Fruit fly (Drosophila melanogaster) whole organism, adult: Measurements from ENCODE around the gene CG32772.

ENCODE experiments used
- CG11617 ChIP-seq: fragments of 200-800 bp; sonication (Bioruptor generic); optimal IDR thresholded peaks from 2 replicates; lab custom pipeline; 2017; ENCODE audit warnings: mild to moderate bottlenecking, missing biosample characterization, missing genetic modification reagents, missing genetic modification characterization
- CG14711 ChIP-seq: fragments of 200-800 bp; sonication (Bioruptor generic); optimal IDR thresholded peaks from 2 replicates; lab custom pipeline; 2018; ENCODE audit warnings: missing biosample characterization, mild to moderate bottlenecking, missing genetic modification characterization, moderate library complexity
- CG1620 ChIP-seq: fragments of 200-800 bp; sonication (Bioruptor generic); optimal IDR thresholded peaks from 2 replicates; lab custom pipeline; 2016; ENCODE audit warnings: missing biosample characterization, missing genetic modification characterization
- CG7045 ChIP-seq: fragments of 200-800 bp; sonication (Bioruptor generic); optimal IDR thresholded peaks from 2 replicates; lab custom pipeline; 2017; ENCODE audit warnings: missing biosample characterization, mild to moderate bottlenecking, missing genetic modification characterization
- CG7101 ChIP-seq: fragments of 200-800 bp; sonication (Bioruptor generic); optimal IDR thresholded peaks from 2 replicates; lab custom pipeline; 2018; ENCODE audit warnings: missing biosample characterization, mild to moderate bottlenecking, missing genetic modification characterization, moderate library complexity
- Crg-1 ChIP-seq: fragments of 200-800 bp; sonication (Bioruptor generic); optimal IDR thresholded peaks from 2 replicates; lab custom pipeline; 2016; ENCODE audit warnings: missing biosample characterization, missing genetic modification characterization
- Hr96 ChIP-seq: fragments of 200-800 bp; sonication (Bioruptor generic); optimal IDR thresholded peaks from 2 replicates; lab custom pipeline; 2016; ENCODE audit warnings: missing biosample characterization, missing genetic modification characterization
- Mnt ChIP-seq: fragments of 200-800 bp; sonication (Bioruptor generic); optimal IDR thresholded peaks from 2 replicates; lab custom pipeline; 2016; ENCODE audit warnings: missing biosample characterization, mild to moderate bottlenecking, missing genetic modification characterization
- cic ChIP-seq: fragments of 200-800 bp; sonication (Bioruptor generic); optimal IDR thresholded peaks from 2 replicates; lab custom pipeline; 2017; ENCODE audit warnings: missing biosample characterization, mild to moderate bottlenecking, missing genetic modification characterization, moderate library complexity
- cnc ChIP-seq, 2 experiments: fragments of >200 bp; optimal IDR thresholded peaks; 2 replicates each; lab custom pipeline; 2017
- kay ChIP-seq: fragments of 200-800 bp; sonication (Bioruptor generic); peaks from one replicate; lab custom pipeline; 2016; ENCODE audit warnings: missing biosample characterization, missing genetic modification characterization, borderline replicate concordance
- tj ChIP-seq: fragments of 200-800 bp; sonication (Bioruptor generic); optimal IDR thresholded peaks from 3 replicates; lab custom pipeline; 2017; ENCODE audit warnings: missing biosample characterization, mild to moderate bottlenecking, missing genetic modification characterization, moderate library complexity

- TF ChIP-seq cic (GFP tag; lab: Kevin White, UChicago) = no peak
- no peak for TF ChIP-seq Hr96 (GFP tag; lab: Kevin White, UChicago)
- TF ChIP-seq kay (GFP tag; lab: Kevin White, UChicago) = no peak
- TF ChIP-seq cnc (optimal IDR thresholded peaks at IDR 0.05; lab: Kevin White, UChicago) = no peak
- TF ChIP-seq CG1620 (GFP tag; lab: Kevin White, UChicago) = no peak
- peak; percentile 63 for TF ChIP-seq tj
- peak; percentile 38 for TF ChIP-seq Mnt
- TF ChIP-seq CG11617 (GFP tag; lab: Kevin White, UChicago) = no peak
- TF ChIP-seq Crg-1 (GFP tag; lab: Kevin White, UChicago) = no peak
- TF ChIP-seq CG14711 = no peak
- peak; percentile 24 for TF ChIP-seq CG7101 (tag; lab: Kevin White, UChicago)
- TF ChIP-seq CG7045 (GFP tag; lab: Kevin White, UChicago) = no peak
Measured at dm6 chrX:4938986-4939385, 30.1 kb downstream of the CG32772 start, which contains the start of gene Ptp4E.
